Fruit fly (Drosophila melanogaster) whole organism, embryonic: ENCODE results near the gene RpS30.
A peak's percentile ranks its signal among the peaks of the same experiment; 100 is the strongest.

Experiments
- CG10543 ChIP-seq: fragments of 200-800 bp; sonication (Bioruptor generic); optimal IDR thresholded peaks from 3 replicates; lab custom pipeline; 2017; ENCODE audit warnings: missing biosample characterization, mild to moderate bottlenecking, missing genetic modification characterization, moderate library complexity
- CG10979 ChIP-seq: fragments of 200-800 bp; sonication (Bioruptor generic); optimal IDR thresholded peaks from 2 replicates; lab custom pipeline; 2018; ENCODE audit warnings: missing biosample characterization, mild to moderate bottlenecking, missing genetic modification characterization, moderate library complexity
- CG11398 ChIP-seq: fragments of 200-800 bp; sonication (Bioruptor generic); optimal IDR thresholded peaks from 2 replicates; lab custom pipeline; 2016; ENCODE audit warnings: missing biosample characterization, missing genetic modification characterization
- CG1603 ChIP-seq: fragments of 200-800 bp; sonication (Bioruptor generic); optimal IDR thresholded peaks from 2 replicates; lab custom pipeline; 2019; ENCODE audit warnings: missing biosample characterization, mild to moderate bottlenecking, missing genetic modification characterization, moderate library complexity
- CG17612 ChIP-seq: fragments of 200-800 bp; sonication (Bioruptor generic); IDR thresholded peaks from 2 replicates; pipeline ENCODE4 v1.3.6; 2022; ENCODE audit warnings: missing biosample characterization, missing genetic modification characterization
- CG1832 ChIP-seq: fragments of 200-800 bp; sonication (Bioruptor generic); optimal IDR thresholded peaks from 2 replicates; lab custom pipeline; 2017; ENCODE audit warnings: missing biosample characterization, mild to moderate bottlenecking, missing genetic modification characterization, inconsistent platforms
- CG18599 ChIP-seq: fragments of 200-800 bp; sonication (Bioruptor generic); optimal IDR thresholded peaks from 3 replicates; lab custom pipeline; 2017; ENCODE audit warnings: missing biosample characterization, missing genetic modification characterization, mild to moderate bottlenecking, moderate library complexity, missing genetic modification reagents
- CG2202 ChIP-seq: fragments of 200-800 bp; sonication (Bioruptor generic); optimal IDR thresholded peaks from 2 replicates; lab custom pipeline; 2018; ENCODE audit warnings: missing biosample characterization, mild to moderate bottlenecking, missing genetic modification characterization
- CG2678 ChIP-seq: fragments of 200-800 bp; sonication (Bioruptor generic); optimal IDR thresholded peaks from 3 replicates; lab custom pipeline; 2019; ENCODE audit warnings: missing biosample characterization, mild to moderate bottlenecking, missing genetic modification characterization, moderate library complexity
- CG30403 ChIP-seq: fragments of 200-800 bp; sonication (Bioruptor generic); optimal IDR thresholded peaks from 3 replicates; lab custom pipeline; 2016; ENCODE audit warnings: missing biosample characterization, missing genetic modification characterization
- CG31224 ChIP-seq: fragments of 200-800 bp; sonication (Bioruptor generic); IDR thresholded peaks from 2 replicates; pipeline ENCODE4 v1.3.6; 2022; ENCODE audit warnings: missing biosample characterization, missing genetic modification characterization
- CG6813 ChIP-seq: fragments of 200-800 bp; sonication (Bioruptor generic); optimal IDR thresholded peaks from 2 replicates; lab custom pipeline; 2017; ENCODE audit warnings: missing biosample characterization, missing genetic modification characterization, mild to moderate bottlenecking, moderate library complexity, missing genetic modification reagents
- CG7839 ChIP-seq: fragments of 200-800 bp; sonication (Bioruptor generic); optimal IDR thresholded peaks from 3 replicates; lab custom pipeline; 2018; ENCODE audit warnings: missing biosample characterization, mild to moderate bottlenecking, missing genetic modification characterization, moderate library complexity
- Camta ChIP-seq: fragments of 200-800 bp; sonication (Bioruptor generic); optimal IDR thresholded peaks from 2 replicates; lab custom pipeline; 2016; ENCODE audit warnings: missing biosample characterization, missing genetic modification characterization
- CrebB ChIP-seq: fragments of 200-800 bp; sonication (Bioruptor generic); optimal IDR thresholded peaks from 3 replicates; lab custom pipeline; 2018; ENCODE audit warnings: missing biosample characterization, mild to moderate bottlenecking, missing genetic modification characterization
- D19A ChIP-seq: fragments of 200-800 bp; optimal IDR thresholded peaks from 3 replicates; lab custom pipeline; 2019; ENCODE audit warnings: missing biosample characterization, mild to moderate bottlenecking, missing genetic modification characterization, moderate library complexity
- Dll ChIP-seq: fragments of 200-800 bp; sonication (Bioruptor generic); IDR thresholded peaks from 4 replicates; pipeline ENCODE4 v1.3.6; 2022; ENCODE audit warnings: missing biosample characterization, missing genetic modification characterization; ENCODE audit not compliant: partially characterized antibody
- Ets65A ChIP-seq: fragments of 200-800 bp; sonication (Bioruptor generic); peaks from one replicate; lab custom pipeline; 2016; ENCODE audit warnings: missing biosample characterization, missing genetic modification characterization
- HLH4C ChIP-seq: fragments of 200-800 bp; sonication (Bioruptor generic); IDR thresholded peaks from 3 replicates; pipeline ENCODE4 v1.3.6; 2022; ENCODE audit warnings: missing biosample characterization, missing genetic modification characterization; ENCODE audit not compliant: partially characterized antibody
- Hr51 ChIP-seq, 2 experiments: fragments of 200-800 bp; sonication (Bioruptor generic); optimal IDR thresholded peaks; 2 replicates in 1 of 2; 3 replicates in 1 of 2; lab custom pipeline; 2016 to 2018; ENCODE audit warnings: missing biosample characterization in 2 of 2, missing genetic modification characterization in 2 of 2, mild to moderate bottlenecking in 1 of 2, moderate library complexity in 1 of 2
- MESR4 ChIP-seq: fragments of 200-800 bp; sonication (Bioruptor generic); optimal IDR thresholded peaks from 2 replicates; lab custom pipeline; 2018; ENCODE audit warnings: missing biosample characterization, mild to moderate bottlenecking, missing genetic modification characterization, moderate library complexity
- Med ChIP-seq: fragments of 200-800 bp; sonication (Bioruptor generic); peaks from one replicate; lab custom pipeline; 2016; ENCODE audit warnings: missing biosample characterization, missing genetic modification characterization, mild to moderate bottlenecking, inconsistent platforms, moderate library complexity
- Meics ChIP-seq: fragments of 200-800 bp; sonication (Bioruptor generic); optimal IDR thresholded peaks from 2 replicates; lab custom pipeline; 2017; ENCODE audit warnings: missing biosample characterization, mild to moderate bottlenecking, missing genetic modification characterization
- Nf-YB ChIP-seq: fragments of 200-800 bp; sonication (Bioruptor generic); optimal IDR thresholded peaks from 3 replicates; lab custom pipeline; 2019; ENCODE audit warnings: missing biosample characterization, mild to moderate bottlenecking, missing genetic modification characterization, moderate library complexity
- Nf-YC ChIP-seq: fragments of 200-800 bp; optimal IDR thresholded peaks from 3 replicates; lab custom pipeline; 2019; ENCODE audit warnings: missing biosample characterization, mild to moderate bottlenecking, missing genetic modification characterization, moderate library complexity
- Pdp1 ChIP-seq, 2 experiments: fragments of 200-800 bp; sonication (Bioruptor generic); optimal IDR thresholded peaks; 3 replicates each; lab custom pipeline; 2016; ENCODE audit warnings: missing biosample characterization in 2 of 2, missing genetic modification characterization in 2 of 2, mild to moderate bottlenecking in 1 of 2, moderate library complexity in 1 of 2
- Ptx1 ChIP-seq: fragments of 200-800 bp; sonication (Bioruptor generic); IDR thresholded peaks from 2 replicates; pipeline ENCODE4 v1.3.6; 2022; ENCODE audit warnings: missing biosample characterization, missing genetic modification characterization
- Xrp1 ChIP-seq: fragments of 200-800 bp; sonication (Bioruptor generic); IDR thresholded peaks from 2 replicates; pipeline ENCODE4 v1.3.6; 2022; ENCODE audit warnings: missing biosample characterization, missing genetic modification characterization
- amos ChIP-seq: fragments of 200-800 bp; sonication (Bioruptor generic); IDR thresholded peaks from 2 replicates; pipeline ENCODE4 v1.3.6; 2022; ENCODE audit warnings: missing biosample characterization, missing genetic modification characterization; ENCODE audit not compliant: partially characterized antibody
- bowl ChIP-seq: fragments of 200-800 bp; sonication (Bioruptor generic); IDR thresholded peaks from 2 replicates; pipeline ENCODE4 v1.3.6; 2022; ENCODE audit warnings: missing biosample characterization, missing genetic modification characterization
- chinmo ChIP-seq: fragments of 200-800 bp; sonication (Bioruptor generic); IDR thresholded peaks from 4 replicates; pipeline ENCODE4 v1.3.6; 2022; ENCODE audit warnings: missing biosample characterization, missing genetic modification characterization; ENCODE audit not compliant: partially characterized antibody
- fru ChIP-seq: fragments of >200 bp; optimal IDR thresholded peaks from 2 replicates; lab custom pipeline; 2017
- gem ChIP-seq: fragments of 200-800 bp; sonication (Bioruptor generic); optimal IDR thresholded peaks from 2 replicates; lab custom pipeline; 2019; ENCODE audit warnings: missing biosample characterization, mild to moderate bottlenecking, missing genetic modification characterization, moderate library complexity
- inv ChIP-seq: fragments of 200-800 bp; sonication (Bioruptor generic); IDR thresholded peaks from 2 replicates; pipeline ENCODE4 v1.3.6; 2022; ENCODE audit warnings: missing biosample characterization, missing genetic modification characterization; ENCODE audit not compliant: partially characterized antibody
- jumu ChIP-seq: fragments of 200-800 bp; sonication (Bioruptor generic); optimal IDR thresholded peaks from 3 replicates; lab custom pipeline; 2016; ENCODE audit warnings: missing biosample characterization, missing genetic modification characterization
- kah ChIP-seq: fragments of 200-800 bp; sonication (Bioruptor generic); optimal IDR thresholded peaks from 2 replicates; lab custom pipeline; 2018; ENCODE audit warnings: missing biosample characterization, mild to moderate bottlenecking, missing genetic modification characterization
- kni ChIP-seq: fragments of 200-800 bp; sonication (Bioruptor generic); optimal IDR thresholded peaks from 3 replicates; lab custom pipeline; 2017; ENCODE audit warnings: mild to moderate bottlenecking, missing biosample characterization, missing genetic modification reagents, missing genetic modification characterization
- mam ChIP-seq: fragments of 200-800 bp; sonication (Bioruptor generic); optimal IDR thresholded peaks from 3 replicates; lab custom pipeline; 2016; ENCODE audit warnings: missing biosample characterization, missing genetic modification characterization
- row ChIP-seq: fragments of 200-800 bp; sonication (Bioruptor generic); IDR thresholded peaks from 3 replicates; pipeline ENCODE4 v1.3.6; 2022; ENCODE audit warnings: missing biosample characterization, missing genetic modification characterization
- sens ChIP-seq: fragments of 200-800 bp; sonication (Bioruptor generic); peaks from one replicate; lab custom pipeline; 2016; ENCODE audit warnings: missing biosample characterization, missing genetic modification characterization
- shn ChIP-seq: fragments of 200-800 bp; sonication (Bioruptor generic); optimal IDR thresholded peaks from 3 replicates; lab custom pipeline; 2016; ENCODE audit warnings: missing biosample characterization, missing genetic modification characterization
- sim ChIP-seq: fragments of 200-800 bp; sonication (Bioruptor generic); IDR thresholded peaks from 2 replicates; pipeline ENCODE4 v1.3.6; 2022; ENCODE audit warnings: missing biosample characterization, missing genetic modification characterization
- stwl ChIP-seq: fragments of 200-800 bp; sonication (Bioruptor generic); optimal IDR thresholded peaks from 3 replicates; lab custom pipeline; 2018; ENCODE audit warnings: missing biosample characterization, mild to moderate bottlenecking, missing genetic modification characterization, moderate library complexity
- tll ChIP-seq, 2 experiments: fragments of 200-800 bp in 1 of 2; fragments of >200 bp in 1 of 2; sonication (Bioruptor generic) in 1 of 2; optimal IDR thresholded peaks; 2 replicates each; lab custom pipeline; 2017 to 2019; ENCODE audit warnings: missing biosample characterization in 2 of 2, missing genetic modification characterization in 2 of 2, mild to moderate bottlenecking in 1 of 2, moderate library complexity in 1 of 2
- usp ChIP-seq: fragments of >200 bp; optimal IDR thresholded peaks from 2 replicates; lab custom pipeline; 2017; ENCODE audit warnings: missing biosample characterization, missing genetic modification characterization
- vnd ChIP-seq: fragments of 200-800 bp; sonication (Bioruptor generic); IDR thresholded peaks from 3 replicates; pipeline ENCODE4 v1.3.6; 2022; ENCODE audit warnings: missing biosample characterization, missing genetic modification characterization; ENCODE audit not compliant: partially characterized antibody
- wek ChIP-seq: fragments of 200-800 bp; sonication (Bioruptor generic); optimal IDR thresholded peaks from 3 replicates; lab custom pipeline; 2018; ENCODE audit warnings: missing biosample characterization, mild to moderate bottlenecking, missing genetic modification characterization, moderate library complexity
- yki ChIP-seq: fragments of >200 bp; optimal IDR thresholded peaks from 3 replicates; lab custom pipeline; 2018

RpS30 gene

DNA sequence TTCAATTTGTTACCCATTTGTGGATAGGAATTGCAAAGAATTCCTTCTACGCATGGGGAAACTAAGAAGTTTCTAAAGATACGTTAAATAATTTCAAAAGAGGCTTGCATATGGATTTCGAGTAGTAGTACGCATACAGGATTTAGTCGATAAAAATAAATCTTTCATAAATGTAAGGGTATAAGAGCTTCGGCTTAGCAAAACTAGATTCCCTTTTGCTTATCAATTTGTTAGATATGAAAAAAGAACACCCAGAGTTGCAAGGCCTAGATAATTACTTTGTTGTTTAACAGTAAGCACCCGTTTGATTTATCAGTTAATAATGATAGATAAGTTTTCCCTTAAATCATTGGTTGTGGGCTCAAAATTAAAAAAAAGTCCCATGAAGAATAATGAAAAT, 4.8 kb upstream of the RpS30 start (continued):
- TF ChIP-seq CG31224 (GFP tag; lab: Robert Waterston, UW) (no peak), CG7839 (tag; lab: Kevin White, UChicago) (peak; percentile 39)

DNA sequence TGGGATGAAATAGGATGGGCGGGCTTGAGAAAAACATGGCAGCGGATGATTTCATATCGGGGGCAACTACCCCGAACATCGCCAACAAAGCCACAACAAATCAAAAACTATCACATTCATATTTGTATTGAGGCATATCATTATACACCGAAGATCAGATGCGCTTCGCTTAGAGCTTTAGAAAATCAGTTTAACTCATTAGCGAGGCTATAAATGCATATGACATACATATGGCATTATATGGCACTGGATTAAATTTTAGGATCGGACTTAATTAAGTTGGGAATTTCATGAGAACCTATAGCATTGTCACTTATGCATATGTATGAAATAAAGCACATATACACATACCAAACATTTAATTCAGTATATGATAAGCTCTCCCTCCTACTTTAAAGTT, 4.0 kb upstream of the RpS30 start:
- TF ChIP-seq D19A (peak; percentile 94), gem (tag; lab: Kevin White, UChicago) (peak; percentile 28), Ets65A (GFP tag; lab: Kevin White, UChicago) (peak; percentile 21), CG7839 (tag; lab: Kevin White, UChicago) (peak; percentile 40), stwl (tag; lab: Kevin White, UChicago) (no peak), usp (GFP tag; lab: Kevin White, UChicago) (no peak), Nf-YB (GFP tag; lab: Kevin White, UChicago) (peak; percentile 64), kah (no peak), tll (GFP tag; optimal IDR thresholded peaks at IDR 0.05; lab: Kevin White, UChicago) (no peak), Xrp1 (GFP tag; lab: Robert Waterston, UW) (no peak), amos (GFP tag; lab: Robert Waterston, UW) (no peak), Dll (GFP tag; lab: Robert Waterston, UW) (no peak), CG10979 (tag; lab: Kevin White, UChicago) (peak; percentile 3), CG2678 (tag; lab: Kevin White, UChicago) (peak; percentile 29), mam (GFP tag; lab: Kevin White, UChicago) (no peak), vnd (GFP tag; lab: Robert Waterston, UW) (no peak), Ptx1 (GFP tag; lab: Robert Waterston, UW) (peak; percentile 28; the same call in 1 of the 2 replicates), Med (peak; percentile 58), CG1603 (tag; lab: Kevin White, UChicago) (peak; percentile 0), CG18599 (GFP tag; lab: Kevin White, UChicago) (peak; percentile 23), CG11398 (GFP tag; lab: Kevin White, UChicago) (no peak), HLH4C (no peak), sens (GFP tag; lab: Kevin White, UChicago) (peak; percentile 45), Meics (peak; percentile 6), row (GFP tag; lab: Robert Waterston, UW) (0 out of 3 replicates have a peak, but pooled peaks have one; percentile 12)
- TF ChIP-seq, all 482 proteins: peak for 14

DNA sequence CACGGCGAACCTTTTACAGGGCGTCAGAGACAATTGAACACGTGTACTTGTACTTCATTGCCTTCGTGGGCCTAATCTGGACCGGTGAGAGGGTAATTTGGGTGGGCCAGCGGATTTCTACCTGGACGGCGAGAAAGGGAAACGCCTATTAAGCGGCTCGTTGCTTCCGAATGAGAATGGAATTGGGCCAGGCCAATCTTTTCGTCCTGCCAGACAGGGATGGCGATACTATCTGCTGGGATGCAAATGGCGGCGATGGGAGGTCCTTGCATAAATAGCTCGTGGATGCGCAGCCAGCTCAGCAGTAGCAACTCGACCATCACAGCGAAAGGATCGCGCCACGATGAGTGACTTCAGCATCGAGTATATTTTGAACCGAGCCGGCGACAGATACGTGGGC, 3.5 kb upstream of the RpS30 start, which contains the start of gene CG15696:
CG15696 (plus strand) TSS at position 301 of the 400 bp plus-strand sequence.
- TF ChIP-seq Pdp1 (GFP tag; optimal IDR thresholded peaks at IDR 0.05; lab: Kevin White, UChicago), result no peak
- TF ChIP-seq CG1832, result peak; percentile 12
- TF ChIP-seq CG6813 (GFP tag; lab: Kevin White, UChicago), result no peak
- no peak for TF ChIP-seq CrebB
- no peak for TF ChIP-seq inv (GFP tag; lab: Robert Waterston, UW)
- no peak for TF ChIP-seq Hr51 (GFP tag; optimal IDR thresholded peaks at IDR 0.05; lab: Kevin White, UChicago)
- no peak for TF ChIP-seq bowl (GFP tag; lab: Robert Waterston, UW)
- no peak for TF ChIP-seq yki (lab: Kevin White, UChicago)
- TF ChIP-seq kni (GFP tag; lab: Kevin White, UChicago), result no peak
- no peak for TF ChIP-seq CG30403 (GFP tag; lab: Kevin White, UChicago)
- no peak for TF ChIP-seq CG17612 (GFP tag; lab: Robert Waterston, UW)
- TF ChIP-seq jumu (GFP tag; lab: Kevin White, UChicago), result no peak
- no peak for TF ChIP-seq wek (GFP tag; lab: Kevin White, UChicago)
- no peak for TF ChIP-seq Camta
- no peak for TF ChIP-seq fru (lab: Kevin White, UChicago)
- peak; percentile 40 for TF ChIP-seq Nf-YC (tag; lab: Kevin White, UChicago)
- no peak for TF ChIP-seq CG10543
- TF ChIP-seq chinmo (GFP tag; lab: Robert Waterston, UW), result no peak
- TF ChIP-seq sim (GFP tag; lab: Robert Waterston, UW), result no peak
- TF ChIP-seq CG2202 (tag; lab: Kevin White, UChicago), result no peak
- no peak for TF ChIP-seq shn (GFP tag; lab: Kevin White, UChicago)
- peak; percentile 70 for TF ChIP-seq Nf-YB (GFP tag; lab: Kevin White, UChicago)
- no peak for TF ChIP-seq MESR4 (GFP tag; lab: Kevin White, UChicago)
